Worm (Caenorhabditis elegans): ENCODE results near the gene C24B9.3.

C24B9.3 gene

ce11 chrV:2690948-2691347 lies 20.5 kb downstream of the C24B9.3 start:
- TF ChIP-seq aly-2 (tag; optimal IDR thresholded peaks at IDR 0.05) (no peak), nhr-23 (tag; optimal IDR thresholded peaks at IDR 0.05) (no peak), ztf-4 (tag; optimal IDR thresholded peaks at IDR 0.05) (no peak), nhr-28 (tag; optimal IDR thresholded peaks at IDR 0.05) (no peak), mdl-1 (tag; optimal IDR thresholded peaks at IDR 0.05) (no peak), jun-1 (tag; optimal IDR thresholded peaks at IDR 0.05) (no peak), ceh-9 (tag; optimal IDR thresholded peaks at IDR 0.05) (no peak), ama-1 (optimal IDR thresholded peaks at IDR 0.05) (no peak), nhr-43 (tag; optimal IDR thresholded peaks at IDR 0.05; ENCODE audit: poor library complexity, severe bottlenecking) (no peak), ceh-16 (tag; optimal IDR thresholded peaks at IDR 0.05) (no peak), nhr-11 (tag; optimal IDR thresholded peaks at IDR 0.05) (no peak), sea-2 (GFP tag; optimal IDR thresholded peaks at IDR 0.05) (no peak), ztf-11 (tag; optimal IDR thresholded peaks at IDR 0.05) (no peak), R02D3.7 (tag; optimal IDR thresholded peaks at IDR 0.05) (no peak), egl-5 (tag; optimal IDR thresholded peaks at IDR 0.05) (no peak), unc-62 (GFP tag; optimal IDR thresholded peaks at IDR 0.05) (no peak), elt-2 (tag; optimal IDR thresholded peaks at IDR 0.05) (no peak), zag-1 (tag; optimal IDR thresholded peaks at IDR 0.05) (no peak)

ce11 chrV:2690478-2690877 lies 20.9 kb downstream of the C24B9.3 start:
- TF ChIP-seq elt-1 (tag; optimal IDR thresholded peaks at IDR 0.05) (no peak), ztf-4 (tag; optimal IDR thresholded peaks at IDR 0.05) (no peak), nhr-43 (tag; optimal IDR thresholded peaks at IDR 0.05; ENCODE audit: poor library complexity, severe bottlenecking) (no peak), R02D3.7 (tag; optimal IDR thresholded peaks at IDR 0.05) (no peak), egl-5 (tag; optimal IDR thresholded peaks at IDR 0.05) (no peak), nhr-28 (tag; optimal IDR thresholded peaks at IDR 0.05) (no peak)

ce11 chrV:2688562-2688961 lies 22.8 kb downstream of the C24B9.3 start:
- TF ChIP-seq nhr-23 (tag; optimal IDR thresholded peaks at IDR 0.05): no peak
- no peak for TF ChIP-seq ceh-9 (tag; optimal IDR thresholded peaks at IDR 0.05)
- TF ChIP-seq nhr-76 (tag; optimal IDR thresholded peaks at IDR 0.05): no peak
- TF ChIP-seq ztf-11 (tag; optimal IDR thresholded peaks at IDR 0.05): no peak
- no peak for TF ChIP-seq snpc-4 (tag; optimal IDR thresholded peaks at IDR 0.05)
- no peak for TF ChIP-seq elt-3 (tag; optimal IDR thresholded peaks at IDR 0.05)
- no peak for TF ChIP-seq nhr-25 (tag; optimal IDR thresholded peaks at IDR 0.05)
- no peak for TF ChIP-seq lin-15B (tag; optimal IDR thresholded peaks at IDR 0.05)
- TF ChIP-seq eor-1 (tag; optimal IDR thresholded peaks at IDR 0.05): no peak

- TF ChIP-seq lin-15B (tag; optimal IDR thresholded peaks at IDR 0.05) (no peak), elt-1 (tag; optimal IDR thresholded peaks at IDR 0.05) (no peak), nfya-1 (tag; optimal IDR thresholded peaks at IDR 0.05; ENCODE audit: insufficient read depth) (no peak), ama-1 (optimal IDR thresholded peaks at IDR 0.05) (no peak), nhr-77 (tag; optimal IDR thresholded peaks at IDR 0.05) (no peak), unc-62 (GFP tag; optimal IDR thresholded peaks at IDR 0.05) (no peak), ZK546.5 (tag; optimal IDR thresholded peaks at IDR 0.05) (no peak), nhr-43 (tag; optimal IDR thresholded peaks at IDR 0.05; ENCODE audit: poor library complexity, severe bottlenecking) (no peak), egl-5 (tag; optimal IDR thresholded peaks at IDR 0.05) (no peak), R02D3.7 (tag; optimal IDR thresholded peaks at IDR 0.05) (no peak)
Measured at ce11 chrV:2684227-2684626, 27.2 kb downstream of the C24B9.3 start.

ce11 chrV:2683497-2683896 lies 27.9 kb downstream of the C24B9.3 start:
- TF ChIP-seq nhr-23 (tag; optimal IDR thresholded peaks at IDR 0.05) (no peak), nhr-28 (tag; optimal IDR thresholded peaks at IDR 0.05) (no peak), unc-62 (GFP tag; optimal IDR thresholded peaks at IDR 0.05) (no peak), nhr-12 (tag; optimal IDR thresholded peaks at IDR 0.05) (no peak), lin-15B (tag; optimal IDR thresholded peaks at IDR 0.05) (no peak)

ce11 chrV:2677648-2678047 lies 33.8 kb downstream of the C24B9.3 start:
- TF ChIP-seq tbx-2 (tag; optimal IDR thresholded peaks at IDR 0.05) (no peak), ztf-11 (tag; optimal IDR thresholded peaks at IDR 0.05) (no peak), unc-39 (tag; optimal IDR thresholded peaks at IDR 0.05) (no peak), hmg-11 (tag; optimal IDR thresholded peaks at IDR 0.05) (peak; percentile 7), lin-39 (tag; optimal IDR thresholded peaks at IDR 0.05) (no peak), elt-3 (tag; optimal IDR thresholded peaks at IDR 0.05) (no peak)
